Worm (Caenorhabditis elegans): ENCODE measurements around the gene eif-2Balpha.

DNA sequence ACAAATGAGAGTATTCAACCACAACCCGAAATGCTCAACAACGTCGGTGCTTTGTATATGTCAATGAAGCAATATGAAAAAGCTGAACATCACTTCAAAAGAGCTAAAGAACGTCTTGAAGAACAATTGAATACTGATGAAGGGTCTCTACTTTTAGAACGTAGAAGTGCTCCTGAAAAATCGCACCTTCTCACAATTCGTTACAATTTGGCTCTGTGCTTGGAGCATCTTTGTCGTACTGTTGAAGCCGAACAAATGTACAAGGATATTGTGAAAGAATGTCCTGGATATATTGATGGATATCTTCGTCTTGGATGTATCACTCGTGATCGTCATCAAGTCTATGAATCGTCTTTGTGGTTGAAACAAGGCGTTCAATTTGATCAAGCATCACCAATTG is 48.7 kb upstream of the eif-2Balpha start:
- TF ChIP-seq snpc-4 (GFP tag; optimal IDR thresholded peaks at IDR 0.05) (no peak), snpc-4 (tag; optimal IDR thresholded peaks at IDR 0.05) (no peak), unc-62 (GFP tag; optimal IDR thresholded peaks at IDR 0.05) (no peak), dox-1 (GFP tag; IDR thresholded peaks at IDR 0.05) (no peak), F39B2.1 (GFP tag; IDR thresholded peaks at IDR 0.05) (no peak)

Measured in whole organism, young adult.